Fruit fly (Drosophila melanogaster): ENCODE measurements around the gene Ibf2.

- peak; percentile 93 for TF ChIP-seq Eip78C (GFP tag)
- peak; percentile 51 for TF ChIP-seq spab (GFP tag; optimal IDR thresholded peaks at IDR 0.05)
- peak; percentile 64 for TF ChIP-seq CG10631 (GFP tag; optimal IDR thresholded peaks at IDR 0.05)
- TF ChIP-seq CG8119 (GFP tag; IDR thresholded peaks at IDR 0.05): peak; percentile 89
Measured at dm6 chr3R:9220064-9220864, 38.0 kb downstream of the Ibf2 start.
